Worm (Caenorhabditis elegans) whole organism, L4 larva: ENCODE results near the gene H35B03.2.
A peak's percentile ranks its signal among the peaks of the same experiment; 100 is the strongest.

Experiments used
- D1046.2 ChIP-seq: fragments of 200-800 bp; sonication (Bioruptor generic); IDR thresholded peaks from 2 replicates; pipeline ENCODE4 v1.3.6; 2022; ENCODE audit warnings: missing genetic modification characterization, missing compliant biosample characterization
- F10B5.3 ChIP-seq: sonication (generic microtip); optimal IDR thresholded peaks from 2 replicates; lab custom pipeline; 2016; ENCODE audit warnings: mild to moderate bottlenecking, missing genetic modification characterization, missing compliant biosample characterization
- F26F4.8 ChIP-seq: fragments of 200-800 bp; sonication (Bioruptor generic); conservative IDR thresholded peaks from 2 replicates; pipeline ENCODE4 v1.3.6; 2022; ENCODE audit warnings: missing genetic modification characterization, missing compliant biosample characterization
- F44E2.7 ChIP-seq: fragments of 200-800 bp; sonication (Bioruptor generic); IDR thresholded peaks from 2 replicates; pipeline ENCODE4 v2.1.2; 2022; ENCODE audit warnings: missing genetic modification characterization, missing compliant biosample characterization
- F49E8.2 ChIP-seq: sonication (generic microtip); optimal IDR thresholded peaks from 2 replicates; lab custom pipeline; 2016; ENCODE audit warnings: missing compliant biosample characterization, mild to moderate bottlenecking, missing genetic modification characterization, borderline replicate concordance
- T20F7.1 ChIP-seq: fragments of 200-800 bp; sonication (Bioruptor generic); optimal IDR thresholded peaks from 2 replicates; lab custom pipeline; 2018; ENCODE audit warnings: mild to moderate bottlenecking, missing genetic modification characterization, missing compliant biosample characterization
- T26A8.4 ChIP-seq: fragments of 200-800 bp; sonication (Bioruptor generic); IDR thresholded peaks from 2 replicates; pipeline ENCODE4 v1.3.6; 2022; ENCODE audit warnings: missing genetic modification characterization, missing compliant biosample characterization
- Y105C5A.15 ChIP-seq: fragments of 200-800 bp; sonication (Bioruptor generic); IDR thresholded peaks from 2 replicates; pipeline ENCODE4 v1.3.6; 2022; ENCODE audit warnings: missing genetic modification characterization, missing compliant biosample characterization
- Y75B8A.6 ChIP-seq: fragments of 200-800 bp; sonication (Bioruptor generic); IDR thresholded peaks from 2 replicates; pipeline ENCODE4 v1.3.6; 2022; ENCODE audit warnings: missing genetic modification reagents, missing genetic modification characterization, missing compliant biosample characterization
- ZK337.2 ChIP-seq: fragments of 200-800 bp; sonication (Bioruptor generic); IDR thresholded peaks from 2 replicates; pipeline ENCODE4 v1.3.6; 2022; ENCODE audit warnings: missing genetic modification reagents, missing genetic modification characterization, missing compliant biosample characterization
- aly-2 ChIP-seq: sonication (generic microtip); optimal IDR thresholded peaks from 2 replicates; lab custom pipeline; 2018; ENCODE audit warnings: missing biosample characterization, missing genetic modification characterization
- ama-1 ChIP-seq: fragments of 150-350 bp; optimal IDR thresholded peaks from 2 replicates; lab custom pipeline; 2014; ENCODE audit warnings: inconsistent platforms, mixed read lengths
- attf-4 ChIP-seq: sonication (generic microtip); optimal IDR thresholded peaks from 3 replicates; lab custom pipeline; 2017; ENCODE audit warnings: missing biosample characterization, missing genetic modification characterization
- ceh-20 ChIP-seq: fragments of 200-800 bp; sonication (Bioruptor generic); IDR thresholded peaks from 2 replicates; pipeline ENCODE4 v1.3.6; 2022; ENCODE audit warnings: missing genetic modification reagents, missing genetic modification characterization, missing compliant biosample characterization
- ceh-28 ChIP-seq: fragments of 150-350 bp; optimal IDR thresholded peaks from 2 replicates; lab custom pipeline; 2014; ENCODE audit warnings: missing biosample characterization, missing genetic modification reagents, missing genetic modification characterization
- ctbp-1 ChIP-seq: fragments of 200-800 bp; sonication (Bioruptor generic); IDR thresholded peaks from 2 replicates; pipeline ENCODE4 v1.3.6; 2022; ENCODE audit warnings: missing genetic modification reagents, missing genetic modification characterization, missing compliant biosample characterization
- daf-12 ChIP-seq: fragments of 150-350 bp; optimal IDR thresholded peaks from 2 replicates; lab custom pipeline; 2014; ENCODE audit warnings: missing biosample characterization, missing genetic modification reagents, missing genetic modification characterization
- daf-19 ChIP-seq: fragments of 200-800 bp; sonication (Bioruptor generic); conservative IDR thresholded peaks from 2 replicates; pipeline ENCODE4 v1.3.6; 2022; ENCODE audit warnings: missing genetic modification characterization, missing compliant biosample characterization
- egl-27 ChIP-seq: sonication (generic microtip); optimal IDR thresholded peaks from 3 replicates; lab custom pipeline; 2017; ENCODE audit warnings: missing biosample characterization, missing genetic modification reagents, missing genetic modification characterization
- egl-43 ChIP-seq: fragments of 200-800 bp; sonication (Bioruptor generic); IDR thresholded peaks from 2 replicates; pipeline ENCODE4 v1.3.6; 2022; ENCODE audit warnings: missing genetic modification reagents, missing genetic modification characterization, missing compliant biosample characterization
- fos-1 ChIP-seq: fragments of 150-350 bp; optimal IDR thresholded peaks from 2 replicates; lab custom pipeline; 2014; ENCODE audit warnings: missing biosample characterization, missing genetic modification characterization
- gei-8 ChIP-seq: fragments of 200-800 bp; sonication (Bioruptor generic); optimal IDR thresholded peaks from 2 replicates; lab custom pipeline; 2018; ENCODE audit warnings: mild to moderate bottlenecking, missing genetic modification characterization, missing compliant biosample characterization
- hlh-30 ChIP-seq: sonication (generic microtip); optimal IDR thresholded peaks from 2 replicates; lab custom pipeline; 2017; ENCODE audit warnings: antibody characterized with exemption, mild to moderate bottlenecking, missing genetic modification characterization, missing compliant biosample characterization; ENCODE audit not compliant: insufficient read depth
- hmg-1.1 ChIP-seq: fragments of 200-800 bp; sonication (Bioruptor generic); IDR thresholded peaks from 2 replicates; pipeline ENCODE4 v1.3.6; 2022; ENCODE audit warnings: missing genetic modification reagents, missing genetic modification characterization, missing compliant biosample characterization
- lin-1 ChIP-seq: fragments of 200-800 bp; sonication (Bioruptor generic); IDR thresholded peaks from 2 replicates; pipeline ENCODE4 v1.3.6; 2022; ENCODE audit warnings: missing genetic modification reagents, missing genetic modification characterization, missing compliant biosample characterization
- lin-13 ChIP-seq: fragments of 150-350 bp; optimal IDR thresholded peaks from 2 replicates; lab custom pipeline; 2014; ENCODE audit warnings: missing biosample characterization, missing genetic modification reagents, missing genetic modification characterization
- lin-15B ChIP-seq: fragments of 150-350 bp; sonication (generic microtip); optimal IDR thresholded peaks from 3 replicates; lab custom pipeline; 2014; ENCODE audit warnings: missing biosample characterization, missing genetic modification characterization
- lin-38 ChIP-seq: fragments of 200-800 bp; sonication (Bioruptor generic); IDR thresholded peaks from 2 replicates; pipeline ENCODE4 v1.3.6; 2022; ENCODE audit warnings: missing genetic modification reagents, missing genetic modification characterization, missing compliant biosample characterization
- lsy-2 ChIP-seq, 2 experiments: fragments of 150-350 bp in 1 of 2; sonication (generic microtip) in 1 of 2; optimal IDR thresholded peaks; 2 replicates each; lab custom pipeline; 2014 to 2017; ENCODE audit warnings: missing biosample characterization in 2 of 2, missing genetic modification characterization in 2 of 2
- madf-9 ChIP-seq: fragments of 200-800 bp; sonication (Bioruptor generic); conservative IDR thresholded peaks from 2 replicates; pipeline ENCODE4 v1.3.6; 2022; ENCODE audit warnings: missing genetic modification reagents, missing genetic modification characterization, missing compliant biosample characterization
- mdl-1 ChIP-seq, 2 experiments: fragments of 150-350 bp in 1 of 2; sonication (generic microtip) in 1 of 2; optimal IDR thresholded peaks; 2 replicates each; lab custom pipeline; 2014 to 2017; ENCODE audit warnings: missing biosample characterization in 2 of 2, missing genetic modification characterization in 2 of 2
- mdt-29 ChIP-seq: fragments of 200-800 bp; sonication (Bioruptor generic); IDR thresholded peaks from 2 replicates; pipeline ENCODE4 v1.3.6; 2022; ENCODE audit warnings: missing genetic modification reagents, missing genetic modification characterization, missing compliant biosample characterization
- mes-2 ChIP-seq: sonication (generic microtip); optimal IDR thresholded peaks from 2 replicates; lab custom pipeline; 2016; ENCODE audit warnings: missing genotype, mild to moderate bottlenecking, missing genetic modification characterization, missing compliant biosample characterization; ENCODE audit not compliant: poor library complexity, severe bottlenecking
- mxl-2 ChIP-seq: fragments of 200-800 bp; sonication (Bioruptor generic); conservative IDR thresholded peaks from 2 replicates; pipeline ENCODE4 v1.3.6; 2022; ENCODE audit warnings: missing genetic modification reagents, missing genetic modification characterization, missing compliant biosample characterization
- nhr-10 ChIP-seq: fragments of 150-350 bp; optimal IDR thresholded peaks from 2 replicates; lab custom pipeline; 2014; ENCODE audit warnings: missing biosample characterization, missing genetic modification characterization
- nhr-102 ChIP-seq: sonication (generic microtip); optimal IDR thresholded peaks from 2 replicates; lab custom pipeline; 2016; ENCODE audit warnings: mild to moderate bottlenecking, missing genetic modification characterization, moderate library complexity, missing compliant biosample characterization
- nhr-11 ChIP-seq: fragments of 150-350 bp; optimal IDR thresholded peaks from 2 replicates; lab custom pipeline; 2014; ENCODE audit warnings: missing biosample characterization, missing genetic modification characterization
- nhr-25 ChIP-seq: sonication (generic microtip); optimal IDR thresholded peaks from 2 replicates; lab custom pipeline; 2017; ENCODE audit warnings: missing genetic modification characterization, mild to moderate bottlenecking, missing compliant biosample characterization, antibody characterized with exemption, moderate library complexity, borderline replicate concordance; ENCODE audit not compliant: insufficient read depth
- nhr-41 ChIP-seq: fragments of 200-800 bp; sonication (Bioruptor generic); IDR thresholded peaks from 2 replicates; pipeline ENCODE4 v1.3.6; 2022; ENCODE audit warnings: missing genetic modification reagents, missing genetic modification characterization, missing compliant biosample characterization
- nhr-77 ChIP-seq: fragments of 150-350 bp; optimal IDR thresholded peaks from 2 replicates; lab custom pipeline; 2014; ENCODE audit warnings: missing biosample characterization, missing genetic modification characterization
- pha-4 ChIP-seq, 2 experiments: fragments of 150-350 bp in 1 of 2; fragments of 200-800 bp in 1 of 2; sonication (Bioruptor generic) in 1 of 2; IDR thresholded peaks in 1 of 2; optimal IDR thresholded peaks in 1 of 2; 2 replicates each; pipeline versions ENCODE4 v1.3.6 to Lab custom; 2014 to 2022; ENCODE audit warnings: missing genetic modification characterization in 2 of 2, missing genetic modification reagents in 2 of 2, missing biosample characterization in 1 of 2, missing compliant biosample characterization in 1 of 2
- rbr-2 ChIP-seq: sonication (generic microtip); optimal IDR thresholded peaks from 2 replicates; lab custom pipeline; 2016; ENCODE audit warnings: missing genotype, missing genetic modification characterization, missing compliant biosample characterization
- saeg-2 ChIP-seq: fragments of 200-800 bp; sonication (Bioruptor generic); IDR thresholded peaks from 2 replicates; pipeline ENCODE4 v1.3.6; 2022; ENCODE audit warnings: missing genetic modification reagents, missing genetic modification characterization, missing compliant biosample characterization
- skn-1 ChIP-seq: fragments of 150-350 bp; optimal IDR thresholded peaks from 2 replicates; lab custom pipeline; 2014; ENCODE audit warnings: missing biosample characterization, missing genetic modification characterization
- spr-1 ChIP-seq: sonication (generic microtip); optimal IDR thresholded peaks from 2 replicates; lab custom pipeline; 2016; ENCODE audit warnings: mild to moderate bottlenecking, missing genetic modification characterization, missing compliant biosample characterization
- spr-3 ChIP-seq: fragments of 200-800 bp; sonication (Bioruptor generic); optimal IDR thresholded peaks from 2 replicates; lab custom pipeline; 2018; ENCODE audit warnings: mild to moderate bottlenecking, missing genetic modification characterization, missing compliant biosample characterization
- unc-39 ChIP-seq: sonication (generic microtip); optimal IDR thresholded peaks from 2 replicates; lab custom pipeline; 2017; ENCODE audit warnings: missing biosample characterization, missing genetic modification characterization
- unc-62 ChIP-seq, 3 experiments: fragments of 150-350 bp in 1 of 3; sonication (generic microtip); optimal IDR thresholded peaks in 2 of 3; peaks in 1 of 3; 1 replicate in 1 of 3; 2 replicates in 2 of 3; lab custom pipeline; 2014 to 2017; ENCODE audit warnings: missing biosample characterization in 3 of 3, missing genetic modification characterization in 3 of 3, missing genetic modification reagents in 3 of 3, missing genotype in 1 of 3
- zip-11 ChIP-seq: fragments of 200-800 bp; sonication (Bioruptor generic); IDR thresholded peaks from 2 replicates; pipeline ENCODE4 v1.3.6; 2022; ENCODE audit warnings: missing genetic modification characterization, missing compliant biosample characterization

The H35B03.2 gene

ce11 chrIV:5753954-5754543, 22.6 kb upstream of the H35B03.2 start (continued):
- TF ChIP-seq F10B5.3 (no peak), ceh-20 (GFP tag; lab: Robert Waterston, UW) (peak; percentile 71), ctbp-1 (no peak), lin-13 (GFP tag; lab: Kevin White, UChicago) (no peak), daf-12 (tag; lab: Kevin White, UChicago) (no peak), madf-9 (GFP tag; lab: Robert Waterston, UW) (no peak), mes-2 (peak; percentile 75), saeg-2 (GFP tag; lab: Robert Waterston, UW) (no peak), mxl-2 (GFP tag; lab: Robert Waterston, UW) (no peak), lin-1 (GFP tag; lab: Robert Waterston, UW) (peak; percentile 45; the same call in 1 of the 2 replicates), aly-2 (no peak), lin-38 (GFP tag; lab: Robert Waterston, UW) (peak; percentile 43; the same call in 1 of the 2 replicates), ama-1 (lab: Kevin White, UChicago) (no peak), nhr-25 (tag; lab: Kevin White, UChicago) (peak; percentile 47), lsy-2 (tag; optimal IDR thresholded peaks at IDR 0.05; lab: Kevin White, UChicago) (peak; percentile 26 to 69), F26F4.8 (GFP tag; lab: Robert Waterston, UW) (no peak), Y75B8A.6 (GFP tag; lab: Robert Waterston, UW) (0 out of 2 replicates have a peak, but pooled peaks have one; percentile 40), egl-27 (tag; lab: Kevin White, UChicago) (no peak), T26A8.4 (GFP tag; lab: Robert Waterston, UW) (peak; percentile 54), mdt-29 (GFP tag; lab: Robert Waterston, UW) (no peak), skn-1 (tag; lab: Kevin White, UChicago) (no peak), egl-43 (GFP tag; lab: Robert Waterston, UW) (no peak; the same call in 1 of the 2 replicates), F44E2.7 (GFP tag; lab: Robert Waterston, UW) (no peak), nhr-102 (tag; lab: Kevin White, UChicago) (peak; percentile 76), unc-39 (tag; lab: Kevin White, UChicago) (no peak), attf-4 (tag; lab: Kevin White, UChicago) (no peak), nhr-10 (tag; lab: Kevin White, UChicago) (peak; percentile 26), gei-8 (GFP tag; lab: Kevin White, UChicago) (peak; percentile 36), D1046.2 (GFP tag; lab: Robert Waterston, UW) (no peak), unc-62 (GFP tag; optimal IDR thresholded peaks at IDR 0.05 in 1 of 2; lab: Kevin White, UChicago) (peak in 1 of 2 experiments; percentile 93), unc-62 (tag; optimal IDR thresholded peaks at IDR 0.05; lab: Kevin White, UChicago) (no peak), hlh-30 (tag; lab: Kevin White, UChicago) (peak; percentile 64), nhr-41 (GFP tag; lab: Robert Waterston, UW) (no peak), zip-11 (no peak), daf-19 (GFP tag; lab: Robert Waterston, UW) (no peak), hmg-1.1 (peak; percentile 64), lin-15B (tag; lab: Kevin White, UChicago) (no peak), Y105C5A.15 (GFP tag; lab: Robert Waterston, UW) (no peak), spr-3 (GFP tag; lab: Kevin White, UChicago) (no peak), fos-1 (no peak), ceh-28 (no peak), F49E8.2 (no peak), nhr-11 (tag; lab: Kevin White, UChicago) (peak; percentile 63), nhr-77 (tag; lab: Kevin White, UChicago) (peak; percentile 82), ZK337.2 (GFP tag; lab: Robert Waterston, UW) (no peak), pha-4 (GFP tag; IDR thresholded peaks at IDR 0.05; lab: Robert Waterston, UW) (peak; percentile 40; the same call in 1 of the 2 replicates), pha-4 (tag; optimal IDR thresholded peaks at IDR 0.05; lab: Kevin White, UChicago) (peak; percentile 49), mdl-1 (tag; optimal IDR thresholded peaks at IDR 0.05; lab: Kevin White, UChicago) (peak; percentile 63 to 79), T20F7.1 (peak; percentile 12), rbr-2 (tag; lab: Kevin White, UChicago) (peak; percentile 40), spr-1 (peak; percentile 30)
